Worm (Caenorhabditis elegans) whole organism, L4 larva: ENCODE results near the gene mvk-1.

Experiments used
- D1046.2 ChIP-seq: fragments of 200-800 bp; sonication (Bioruptor generic); IDR thresholded peaks from 2 replicates; pipeline ENCODE4 v1.3.6; 2022; ENCODE audit warnings: missing genetic modification characterization, missing compliant biosample characterization
- F10B5.3 ChIP-seq: sonication (generic microtip); optimal IDR thresholded peaks from 2 replicates; lab custom pipeline; 2016; ENCODE audit warnings: mild to moderate bottlenecking, missing genetic modification characterization, missing compliant biosample characterization
- F37D6.2 ChIP-seq: sonication (generic microtip); optimal IDR thresholded peaks from 2 replicates; lab custom pipeline; 2016; ENCODE audit warnings: mild to moderate bottlenecking, missing genetic modification characterization, missing compliant biosample characterization
- F44E2.7 ChIP-seq: fragments of 200-800 bp; sonication (Bioruptor generic); IDR thresholded peaks from 2 replicates; pipeline ENCODE4 v2.1.2; 2022; ENCODE audit warnings: missing genetic modification characterization, missing compliant biosample characterization
- F49E8.2 ChIP-seq: sonication (generic microtip); optimal IDR thresholded peaks from 2 replicates; lab custom pipeline; 2016; ENCODE audit warnings: missing compliant biosample characterization, mild to moderate bottlenecking, missing genetic modification characterization, borderline replicate concordance
- T20F7.1 ChIP-seq: fragments of 200-800 bp; sonication (Bioruptor generic); optimal IDR thresholded peaks from 2 replicates; lab custom pipeline; 2018; ENCODE audit warnings: mild to moderate bottlenecking, missing genetic modification characterization, missing compliant biosample characterization
- Y75B8A.6 ChIP-seq: fragments of 200-800 bp; sonication (Bioruptor generic); IDR thresholded peaks from 2 replicates; pipeline ENCODE4 v1.3.6; 2022; ENCODE audit warnings: missing genetic modification reagents, missing genetic modification characterization, missing compliant biosample characterization
- ZK337.2 ChIP-seq: fragments of 200-800 bp; sonication (Bioruptor generic); IDR thresholded peaks from 2 replicates; pipeline ENCODE4 v1.3.6; 2022; ENCODE audit warnings: missing genetic modification reagents, missing genetic modification characterization, missing compliant biosample characterization
- ama-1 ChIP-seq: fragments of 150-350 bp; optimal IDR thresholded peaks from 2 replicates; lab custom pipeline; 2014; ENCODE audit warnings: inconsistent platforms, mixed read lengths
- attf-4 ChIP-seq: sonication (generic microtip); optimal IDR thresholded peaks from 3 replicates; lab custom pipeline; 2017; ENCODE audit warnings: missing biosample characterization, missing genetic modification characterization
- ceh-82 ChIP-seq: sonication (generic microtip); optimal IDR thresholded peaks from 2 replicates; lab custom pipeline; 2017; ENCODE audit warnings: missing biosample characterization, missing genetic modification characterization
- cey-2 ChIP-seq: sonication (generic microtip); optimal IDR thresholded peaks from 3 replicates; lab custom pipeline; 2017; ENCODE audit warnings: missing genetic modification characterization, mild to moderate bottlenecking, missing compliant biosample characterization, antibody characterized with exemption, borderline replicate concordance; ENCODE audit not compliant: insufficient read depth
- ctbp-1 ChIP-seq: fragments of 200-800 bp; sonication (Bioruptor generic); IDR thresholded peaks from 2 replicates; pipeline ENCODE4 v1.3.6; 2022; ENCODE audit warnings: missing genetic modification reagents, missing genetic modification characterization, missing compliant biosample characterization
- daf-19 ChIP-seq: fragments of 200-800 bp; sonication (Bioruptor generic); conservative IDR thresholded peaks from 2 replicates; pipeline ENCODE4 v1.3.6; 2022; ENCODE audit warnings: missing genetic modification characterization, missing compliant biosample characterization
- dmd-6 ChIP-seq: fragments of 200-800 bp; sonication (Bioruptor generic); IDR thresholded peaks from 2 replicates; pipeline ENCODE4 v1.3.6; 2022; ENCODE audit warnings: missing genetic modification reagents, missing genetic modification characterization, missing compliant biosample characterization
- duxl-1 ChIP-seq: sonication (generic microtip); optimal IDR thresholded peaks from 2 replicates; lab custom pipeline; 2016; ENCODE audit warnings: mild to moderate bottlenecking, missing genetic modification characterization, moderate library complexity, missing compliant biosample characterization; ENCODE audit not compliant: poor library complexity
- dve-1 ChIP-seq: sonication (generic microtip); optimal IDR thresholded peaks from 2 replicates; lab custom pipeline; 2017; ENCODE audit warnings: antibody characterized with exemption, mild to moderate bottlenecking, missing genetic modification characterization, missing compliant biosample characterization; ENCODE audit not compliant: insufficient read depth
- egl-27 ChIP-seq: sonication (generic microtip); optimal IDR thresholded peaks from 3 replicates; lab custom pipeline; 2017; ENCODE audit warnings: missing biosample characterization, missing genetic modification reagents, missing genetic modification characterization
- hif-1 ChIP-seq, 2 experiments: sonication (generic microtip); optimal IDR thresholded peaks; 2 replicates each; lab custom pipeline; 2016 to 2017; ENCODE audit warnings: missing compliant biosample characterization in 2 of 2, missing genetic modification characterization in 2 of 2, missing genetic modification reagents in 2 of 2, missing genotype in 2 of 2, mild to moderate bottlenecking in 1 of 2
- hlh-11 ChIP-seq: fragments of 200-800 bp; sonication (Bioruptor generic); optimal IDR thresholded peaks from 2 replicates; lab custom pipeline; 2018; ENCODE audit warnings: mild to moderate bottlenecking, missing genetic modification characterization, missing compliant biosample characterization
- lin-1 ChIP-seq: fragments of 200-800 bp; sonication (Bioruptor generic); IDR thresholded peaks from 2 replicates; pipeline ENCODE4 v1.3.6; 2022; ENCODE audit warnings: missing genetic modification reagents, missing genetic modification characterization, missing compliant biosample characterization
- lin-15B ChIP-seq: fragments of 150-350 bp; sonication (generic microtip); optimal IDR thresholded peaks from 3 replicates; lab custom pipeline; 2014; ENCODE audit warnings: missing biosample characterization, missing genetic modification characterization
- lin-29 ChIP-seq: fragments of 200-800 bp; sonication (Bioruptor generic); IDR thresholded peaks from 2 replicates; pipeline ENCODE4 v1.3.6; 2022; ENCODE audit warnings: missing genetic modification reagents, missing genetic modification characterization, missing compliant biosample characterization
- lin-38 ChIP-seq: fragments of 200-800 bp; sonication (Bioruptor generic); IDR thresholded peaks from 2 replicates; pipeline ENCODE4 v1.3.6; 2022; ENCODE audit warnings: missing genetic modification reagents, missing genetic modification characterization, missing compliant biosample characterization
- lin-39 ChIP-seq: fragments of 150-350 bp; optimal IDR thresholded peaks from 2 replicates; lab custom pipeline; 2014; ENCODE audit warnings: missing biosample characterization, missing genetic modification reagents, missing genetic modification characterization
- madf-5 ChIP-seq, 2 experiments: fragments of 200-800 bp; sonication (Bioruptor generic); IDR thresholded peaks; 2 replicates each; pipeline ENCODE4 v1.3.6; 2022; ENCODE audit warnings: missing compliant biosample characterization in 2 of 2, missing genetic modification characterization in 2 of 2
- mxl-2 ChIP-seq: fragments of 200-800 bp; sonication (Bioruptor generic); conservative IDR thresholded peaks from 2 replicates; pipeline ENCODE4 v1.3.6; 2022; ENCODE audit warnings: missing genetic modification reagents, missing genetic modification characterization, missing compliant biosample characterization
- nhr-10 ChIP-seq: fragments of 150-350 bp; optimal IDR thresholded peaks from 2 replicates; lab custom pipeline; 2014; ENCODE audit warnings: missing biosample characterization, missing genetic modification characterization
- nhr-111 ChIP-seq: fragments of 200-800 bp; sonication (Bioruptor generic); optimal IDR thresholded peaks from 2 replicates; lab custom pipeline; 2018; ENCODE audit warnings: mild to moderate bottlenecking, missing genetic modification characterization, missing compliant biosample characterization
- nhr-237 ChIP-seq: sonication (generic microtip); optimal IDR thresholded peaks from 2 replicates; lab custom pipeline; 2017; ENCODE audit warnings: missing biosample characterization, missing genetic modification characterization
- nhr-25 ChIP-seq: sonication (generic microtip); optimal IDR thresholded peaks from 2 replicates; lab custom pipeline; 2017; ENCODE audit warnings: missing genetic modification characterization, mild to moderate bottlenecking, missing compliant biosample characterization, antibody characterized with exemption, moderate library complexity, borderline replicate concordance; ENCODE audit not compliant: insufficient read depth
- nhr-28 ChIP-seq: fragments of 150-350 bp; optimal IDR thresholded peaks from 2 replicates; lab custom pipeline; 2014; ENCODE audit warnings: missing biosample characterization, missing genetic modification characterization
- nhr-76 ChIP-seq: fragments of 150-350 bp; optimal IDR thresholded peaks from 2 replicates; lab custom pipeline; 2014; ENCODE audit warnings: missing biosample characterization, missing genetic modification characterization
- nhr-77 ChIP-seq: fragments of 150-350 bp; optimal IDR thresholded peaks from 2 replicates; lab custom pipeline; 2014; ENCODE audit warnings: missing biosample characterization, missing genetic modification characterization
- php-3 ChIP-seq: fragments of 200-800 bp; sonication (Bioruptor generic); IDR thresholded peaks from 2 replicates; pipeline ENCODE4 v1.3.6; 2022; ENCODE audit warnings: missing genetic modification reagents, missing genetic modification characterization, missing compliant biosample characterization
- rbr-2 ChIP-seq: sonication (generic microtip); optimal IDR thresholded peaks from 2 replicates; lab custom pipeline; 2016; ENCODE audit warnings: missing genotype, missing genetic modification characterization, missing compliant biosample characterization
- sdz-12 ChIP-seq: fragments of 200-800 bp; sonication (Bioruptor generic); optimal IDR thresholded peaks from 2 replicates; lab custom pipeline; 2018; ENCODE audit warnings: mild to moderate bottlenecking, missing genetic modification characterization, missing compliant biosample characterization
- snpc-4 ChIP-seq: fragments of 150-350 bp; optimal IDR thresholded peaks from 2 replicates; lab custom pipeline; 2014; ENCODE audit warnings: missing biosample characterization, missing genetic modification characterization
- tag-97 ChIP-seq: fragments of 200-800 bp; sonication (Bioruptor generic); IDR thresholded peaks from 2 replicates; pipeline ENCODE4 v1.3.6; 2022; ENCODE audit warnings: missing genetic modification characterization, missing compliant biosample characterization
- unc-130 ChIP-seq: sonication (generic microtip); optimal IDR thresholded peaks from 2 replicates; lab custom pipeline; 2016; ENCODE audit warnings: missing genetic modification reagents, missing genetic modification characterization, missing compliant biosample characterization
- unc-39 ChIP-seq: sonication (generic microtip); optimal IDR thresholded peaks from 2 replicates; lab custom pipeline; 2017; ENCODE audit warnings: missing biosample characterization, missing genetic modification characterization
- vab-7 ChIP-seq: fragments of 200-800 bp; sonication (Bioruptor generic); IDR thresholded peaks from 2 replicates; pipeline ENCODE4 v1.3.6; 2022; ENCODE audit warnings: missing genetic modification reagents, missing genetic modification characterization, missing compliant biosample characterization
- zfp-2 ChIP-seq: sonication (generic microtip); optimal IDR thresholded peaks from 2 replicates; lab custom pipeline; 2016; ENCODE audit warnings: mild to moderate bottlenecking, missing genetic modification characterization, missing compliant biosample characterization
- zip-2 ChIP-seq: fragments of 150-350 bp; optimal IDR thresholded peaks from 2 replicates; lab custom pipeline; 2014; ENCODE audit warnings: missing biosample characterization, missing genetic modification characterization

mvk-1 gene

ce11 chrIII:6164253-6164971, 28.3 kb upstream of the mvk-1 start, which contains the start of gene F42A10.9 (continued):
- TF ChIP-seq nhr-76 (no peak), unc-39 (tag; lab: Kevin White, UChicago) (no peak), lin-38 (GFP tag; lab: Robert Waterston, UW) (0 out of 2 replicates have a peak, but pooled peaks have one; percentile 38), ctbp-1 (GFP tag; lab: Robert Waterston, UW) (no peak), nhr-10 (tag; lab: Kevin White, UChicago) (no peak), lin-15B (tag; lab: Kevin White, UChicago) (no peak), zip-2 (tag; lab: Kevin White, UChicago) (no peak), cey-2 (tag; lab: Kevin White, UChicago) (no peak), egl-27 (tag; lab: Kevin White, UChicago) (no peak), sdz-12 (GFP tag; lab: Kevin White, UChicago) (no peak), ZK337.2 (no peak)

ce11 chrIII:6163381-6163780, 27.3 kb upstream of the mvk-1 start:
- TF ChIP-seq ceh-82: no peak
- no peak for TF ChIP-seq vab-7 (GFP tag; lab: Robert Waterston, UW)
- no peak for TF ChIP-seq tag-97 (GFP tag; lab: Robert Waterston, UW)
- no peak for TF ChIP-seq Y75B8A.6 (GFP tag; lab: Robert Waterston, UW)
- TF ChIP-seq dmd-6 (GFP tag; lab: Robert Waterston, UW): peak; percentile 75
- TF ChIP-seq daf-19 (GFP tag; lab: Robert Waterston, UW): no peak

- TF ChIP-seq nhr-76 (no peak), F10B5.3 (tag; lab: Kevin White, UChicago) (no peak), lin-1 (GFP tag; lab: Robert Waterston, UW) (peak; percentile 78), php-3 (peak; percentile 73), lin-38 (GFP tag; lab: Robert Waterston, UW) (peak; percentile 76), attf-4 (tag; lab: Kevin White, UChicago) (no peak), ceh-82 (no peak), nhr-77 (tag; lab: Kevin White, UChicago) (peak; percentile 75), rbr-2 (tag; lab: Kevin White, UChicago) (peak; percentile 24), nhr-28 (tag; lab: Kevin White, UChicago) (peak; percentile 83), snpc-4 (tag; lab: Kevin White, UChicago) (no peak), zfp-2 (tag; lab: Kevin White, UChicago) (peak; percentile 12), hif-1 (tag; optimal IDR thresholded peaks at IDR 0.05; lab: Kevin White, UChicago) (peak in 1 of 2 experiments; percentile 53), ctbp-1 (GFP tag; lab: Robert Waterston, UW) (peak; percentile 82), unc-130 (GFP tag; lab: Kevin White, UChicago) (peak; percentile 21), D1046.2 (GFP tag; lab: Robert Waterston, UW) (peak; percentile 85; the same call in 1 of the 2 replicates), F44E2.7 (0 out of 2 replicates have a peak, but pooled peaks have one; percentile 41), dve-1 (peak; percentile 74), nhr-237 (tag; lab: Kevin White, UChicago) (no peak), lin-29 (GFP tag; lab: Robert Waterston, UW) (no peak), T20F7.1 (GFP tag; lab: Kevin White, UChicago) (peak; percentile 65), hlh-11 (tag; lab: Kevin White, UChicago) (peak; percentile 79), lin-39 (no peak), ama-1 (lab: Kevin White, UChicago) (no peak), nhr-111 (peak; percentile 70), nhr-25 (tag; lab: Kevin White, UChicago) (peak; percentile 30), mxl-2 (GFP tag; lab: Robert Waterston, UW) (no peak; the same call in 1 of the 2 replicates), F49E8.2 (peak; percentile 39), madf-5 (GFP tag; IDR thresholded peaks at IDR 0.05; lab: Robert Waterston, UW) (peak; percentile 2 to 77; a peak in 1 of 4 replicates), F37D6.2 (tag; lab: Kevin White, UChicago) (no peak), duxl-1 (tag; lab: Kevin White, UChicago) (peak; percentile 24)
These were observed 22.8 kb upstream of the mvk-1 start, which contains the start of gene nfm-1 for ce11 chrIII:6158642-6159475. nfm-1 (plus strand) TSS chrIII:6159453.
